Worm (Caenorhabditis elegans): Measurements from ENCODE around the gene str-94.

The str-94 gene

DNA sequence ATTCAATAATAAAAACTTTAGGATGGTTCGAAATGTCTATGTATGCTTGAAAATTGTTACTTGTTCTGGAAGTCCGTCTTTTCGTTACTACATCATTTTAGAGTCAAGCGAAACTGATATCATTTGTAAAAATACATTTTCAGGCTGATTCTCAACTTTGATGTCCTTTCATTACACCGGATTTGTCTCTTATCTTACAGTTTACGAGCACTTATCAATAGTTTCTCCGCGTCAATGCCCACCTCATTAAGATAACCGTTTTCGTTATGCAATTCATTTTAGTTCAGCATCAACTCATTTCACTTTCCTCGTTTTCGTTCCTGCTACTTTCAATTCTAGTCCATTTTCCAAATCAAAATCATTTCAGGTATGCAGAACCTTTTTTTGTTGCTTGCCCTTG lies 46.4 kb downstream of the str-94 start, which contains the start of gene asp-2:
Gene asp-2, plus strand, starts transcription at position 368 of the 400 bp plus-strand sequence.
- TF ChIP-seq pha-4 (tag; optimal IDR thresholded peaks at IDR 0.05) = no peak
- TF ChIP-seq elt-1 (tag; optimal IDR thresholded peaks at IDR 0.05; ENCODE audit: borderline replicate concordance, insufficient read depth) = no peak
- TF ChIP-seq unc-39 (tag; optimal IDR thresholded peaks at IDR 0.05) = no peak
- TF ChIP-seq tbx-8 (GFP tag; optimal IDR thresholded peaks at IDR 0.05) = no peak
- no peak for TF ChIP-seq hlh-1 (tag; optimal IDR thresholded peaks at IDR 0.05)
- TF ChIP-seq ceh-43 (GFP tag; optimal IDR thresholded peaks at IDR 0.05) = no peak
- TF ChIP-seq zip-8 (tag; optimal IDR thresholded peaks at IDR 0.05) = no peak
- no peak for TF ChIP-seq M03D4.4 (tag; optimal IDR thresholded peaks at IDR 0.05)
- no peak for TF ChIP-seq snpc-4 (tag; optimal IDR thresholded peaks at IDR 0.05)
- TF ChIP-seq ces-1 (GFP tag; optimal IDR thresholded peaks at IDR 0.05) = no peak

DNA sequence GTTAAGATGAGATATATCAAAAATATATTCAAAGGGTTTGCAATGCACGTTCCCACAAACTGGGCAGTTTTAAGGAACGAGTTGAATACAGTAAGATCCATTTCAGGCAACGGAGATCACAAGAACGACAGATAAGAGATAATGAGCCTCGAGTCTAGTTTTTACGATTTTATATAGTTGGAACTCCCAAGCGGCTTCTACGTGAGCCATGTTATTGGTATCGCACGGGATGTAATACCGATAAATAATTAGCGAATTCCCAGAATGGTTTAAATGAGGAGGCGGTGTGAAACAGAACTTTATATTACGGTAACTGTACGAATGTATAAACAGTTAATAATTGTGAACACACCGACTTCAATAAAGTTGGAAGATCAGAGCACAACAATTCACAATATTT lies 50.2 kb downstream of the str-94 start, which contains the start of gene str-177:
Gene str-177, minus strand, starts transcription at position 101 of the 400 bp plus-strand sequence.
- no peak for TF ChIP-seq nhr-2 (tag; optimal IDR thresholded peaks at IDR 0.05)
- no peak for TF ChIP-seq bed-3 (GFP tag; optimal IDR thresholded peaks at IDR 0.05)
- no peak for TF ChIP-seq lin-32 (GFP tag; optimal IDR thresholded peaks at IDR 0.05)
- no peak for TF ChIP-seq mls-2 (tag; optimal IDR thresholded peaks at IDR 0.05)
- TF ChIP-seq lin-13 (tag; optimal IDR thresholded peaks at IDR 0.05) = no peak
- TF ChIP-seq ham-2 (GFP tag; optimal IDR thresholded peaks at IDR 0.05) = no peak
- no peak for TF ChIP-seq flh-1 (GFP tag; optimal IDR thresholded peaks at IDR 0.05)
- TF ChIP-seq cnd-1 (tag; optimal IDR thresholded peaks at IDR 0.05) = no peak
- TF ChIP-seq snpc-4 (tag; optimal IDR thresholded peaks at IDR 0.05) = no peak
- TF ChIP-seq M03D4.4 (tag; optimal IDR thresholded peaks at IDR 0.05) = no peak
- no peak for TF ChIP-seq nhr-12 (tag; optimal IDR thresholded peaks at IDR 0.05)
- TF ChIP-seq mep-1 (tag; optimal IDR thresholded peaks at IDR 0.05) = no peak
- TF ChIP-seq lsy-2 (tag; optimal IDR thresholded peaks at IDR 0.05) = no peak
- no peak for TF ChIP-seq unc-62 (GFP tag; optimal IDR thresholded peaks at IDR 0.05)
- TF ChIP-seq hlh-1 (tag; optimal IDR thresholded peaks at IDR 0.05) = no peak
- no peak for TF ChIP-seq elt-1 (tag; optimal IDR thresholded peaks at IDR 0.05; ENCODE audit: borderline replicate concordance, insufficient read depth)
- no peak for TF ChIP-seq mab-5 (tag; optimal IDR thresholded peaks at IDR 0.05)
- TF ChIP-seq ces-1 (GFP tag; optimal IDR thresholded peaks at IDR 0.05) = no peak
